Worm (Caenorhabditis elegans): ENCODE results near the gene C23G10.10.
A peak's percentile ranks its signal among the peaks of the same experiment; 100 is the strongest.

The C23G10.10 gene

DNA sequence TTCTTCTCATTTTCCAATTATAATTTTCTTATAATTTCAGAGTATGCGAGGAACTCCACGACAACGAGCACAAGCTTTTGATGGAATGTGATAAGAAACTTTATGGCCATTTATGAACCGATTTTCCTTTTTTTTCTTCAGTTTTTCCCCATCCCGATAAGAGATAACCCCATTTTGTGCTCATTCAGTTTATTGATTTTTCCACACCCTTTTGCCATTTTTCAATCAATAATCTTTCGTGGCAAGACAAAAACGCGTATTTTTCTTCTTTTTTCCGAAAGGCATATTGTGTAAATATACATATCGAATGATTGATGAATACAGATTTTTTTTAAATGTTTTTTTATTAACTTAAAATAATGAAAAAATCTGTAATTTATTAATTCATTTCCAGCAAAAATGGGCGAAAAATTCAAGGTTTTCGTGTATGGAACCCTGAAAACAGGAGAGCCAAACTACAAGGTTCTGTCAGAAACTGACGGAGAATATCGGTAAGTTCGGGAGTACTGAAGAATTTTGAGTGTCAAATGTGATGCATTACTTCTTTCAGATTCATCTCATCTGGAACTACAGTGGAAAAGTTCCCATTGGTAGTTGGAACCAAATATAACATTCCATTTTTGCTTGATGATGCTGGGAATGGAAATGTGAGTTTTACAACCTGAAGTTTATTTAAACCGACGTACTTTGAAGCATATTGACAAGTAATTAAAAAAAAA, 49.4 kb downstream of the C23G10.10 start, which contains the start of gene F42A10.9 (continued):
- TF ChIP-seq spr-3 (GFP tag; optimal IDR thresholded peaks at IDR 0.05) (no peak), mdt-29 (GFP tag; IDR thresholded peaks at IDR 0.05) (no peak), ZK337.2 (GFP tag; IDR thresholded peaks at IDR 0.05) (no peak), lin-1 (GFP tag; IDR thresholded peaks at IDR 0.05) (no peak), daf-12 (tag; optimal IDR thresholded peaks at IDR 0.05) (no peak), lin-13 (GFP tag; optimal IDR thresholded peaks at IDR 0.05) (no peak), Y105C5A.15 (GFP tag; IDR thresholded peaks at IDR 0.05) (no peak), tra-1 (GFP tag; IDR thresholded peaks at IDR 0.05) (no peak), snpc-1.2 (GFP tag; IDR thresholded peaks at IDR 0.05) (no peak), cey-2 (tag; optimal IDR thresholded peaks at IDR 0.05; ENCODE audit: borderline replicate concordance, insufficient read depth) (no peak), mxl-2 (GFP tag; conservative IDR thresholded peaks at IDR 0.05) (no peak), php-3 (GFP tag; IDR thresholded peaks at IDR 0.05) (peak; percentile 47; the same call in 1 of the 2 replicates), nhr-6 (tag; optimal IDR thresholded peaks at IDR 0.05) (no peak), T26A8.4 (GFP tag; IDR thresholded peaks at IDR 0.05) (no peak), hlh-11 (tag; optimal IDR thresholded peaks at IDR 0.05) (no peak), saeg-2 (GFP tag; IDR thresholded peaks at IDR 0.05) (no peak), pha-4 (GFP tag; IDR thresholded peaks at IDR 0.05) (no peak), pha-4 (tag; optimal IDR thresholded peaks at IDR 0.05) (no peak), dmd-6 (GFP tag; IDR thresholded peaks at IDR 0.05) (no peak), lin-38 (GFP tag; IDR thresholded peaks at IDR 0.05) (0 out of 2 replicates have a peak, but pooled peaks have one; percentile 38), hlh-30 (tag; optimal IDR thresholded peaks at IDR 0.05; ENCODE audit: insufficient read depth) (peak; percentile 2), F26F4.8 (GFP tag; conservative IDR thresholded peaks at IDR 0.05) (no peak), pqm-1 (tag; optimal IDR thresholded peaks at IDR 0.05) (no peak), lin-39 (tag; optimal IDR thresholded peaks at IDR 0.05) (no peak), nhr-76 (tag; optimal IDR thresholded peaks at IDR 0.05) (no peak), ctbp-1 (GFP tag; IDR thresholded peaks at IDR 0.05) (no peak), duxl-1 (tag; optimal IDR thresholded peaks at IDR 0.05; ENCODE audit: poor library complexity) (peak; percentile 41), zip-2 (tag; optimal IDR thresholded peaks at IDR 0.05) (no peak), unc-130 (GFP tag; optimal IDR thresholded peaks at IDR 0.05) (no peak), nhr-42 (GFP tag; IDR thresholded peaks at IDR 0.05) (no peak), ceh-28 (tag; optimal IDR thresholded peaks at IDR 0.05) (peak; percentile 57), daf-16 (GFP tag; optimal IDR thresholded peaks at IDR 0.05) (peak; percentile 5 to 46), daf-16 (tag; optimal IDR thresholded peaks at IDR 0.05) (peak; percentile 42), dmd-8 (GFP tag; IDR thresholded peaks at IDR 0.05) (no peak), dmd-9 (GFP tag; IDR thresholded peaks at IDR 0.05) (no peak), T20F7.1 (GFP tag; optimal IDR thresholded peaks at IDR 0.05) (no peak), nhr-10 (tag; optimal IDR thresholded peaks at IDR 0.05) (no peak), mdl-1 (tag; optimal IDR thresholded peaks at IDR 0.05) (no peak), F10B5.3 (tag; optimal IDR thresholded peaks at IDR 0.05) (no peak), F44E2.7 (GFP tag; IDR thresholded peaks at IDR 0.05) (no peak), unc-62 (GFP tag; optimal IDR thresholded peaks at IDR 0.05 in 1 of 2) (no peak), unc-62 (tag; optimal IDR thresholded peaks at IDR 0.05) (no peak), jun-1 (tag; optimal IDR thresholded peaks at IDR 0.05) (no peak), arid-1 (GFP tag; conservative IDR thresholded peaks at IDR 0.05) (0 out of 2 replicates have a peak, but pooled peaks have one; percentile 26), D1046.2 (GFP tag; IDR thresholded peaks at IDR 0.05) (peak; percentile 23; the same call in 1 of the 2 replicates), zfp-2 (tag; optimal IDR thresholded peaks at IDR 0.05) (no peak), aly-2 (tag; optimal IDR thresholded peaks at IDR 0.05) (no peak), R02D3.7 (tag; optimal IDR thresholded peaks at IDR 0.05) (no peak), spr-1 (tag; optimal IDR thresholded peaks at IDR 0.05) (no peak), F49E8.2 (tag; optimal IDR thresholded peaks at IDR 0.05; ENCODE audit: borderline replicate concordance) (no peak), aha-1 (tag) (peak; percentile 76)
